Fruit fly (Drosophila melanogaster): ENCODE data around the gene Fad2.

Gene Fad2

dm6 chr3L:11064689-11065088, 41.4 kb downstream of the Fad2 start, which contains the start of the genes CG32075, CG45101 and SuUR (continued):
- TF ChIP-seq CG6813 (GFP tag; optimal IDR thresholded peaks at IDR 0.05) (no peak), CG8281 (tag; optimal IDR thresholded peaks at IDR 0.05) (peak; percentile 38), CG4424 (GFP tag; optimal IDR thresholded peaks at IDR 0.05) (peak; percentile 92), CG4707 (GFP tag; optimal IDR thresholded peaks at IDR 0.05) (no peak), CG12391 (tag; optimal IDR thresholded peaks at IDR 0.05) (peak; percentile 93), CG6791 (GFP tag; IDR thresholded peaks at IDR 0.05; ENCODE audit: partially characterized antibody) (no peak), Scr (GFP tag; IDR thresholded peaks at IDR 0.05; ENCODE audit: partially characterized antibody) (no peak), pita (GFP tag; optimal IDR thresholded peaks at IDR 0.05) (no peak), dmrt11E (tag; optimal IDR thresholded peaks at IDR 0.05) (peak; percentile 84), BEAF-32 (GFP tag; optimal IDR thresholded peaks at IDR 0.05) (peak; percentile 39), CG16815 (GFP tag; optimal IDR thresholded peaks at IDR 0.05) (peak; percentile 80), CG9215 (GFP tag; IDR thresholded peaks at IDR 0.05) (peak; percentile 82), CG16863 (GFP tag; optimal IDR thresholded peaks at IDR 0.05) (peak; percentile 84), BtbVII (GFP tag; optimal IDR thresholded peaks at IDR 0.05) (peak; percentile 13), CG9817 (tag; optimal IDR thresholded peaks at IDR 0.05) (peak; percentile 88), CG7556 (GFP tag; optimal IDR thresholded peaks at IDR 0.05) (peak; percentile 78), CG8290 (GFP tag; optimal IDR thresholded peaks at IDR 0.05) (peak; percentile 79), CG8290 (tag; optimal IDR thresholded peaks at IDR 0.05) (peak; percentile 6 to 43), Tbp (GFP tag; optimal IDR thresholded peaks at IDR 0.05) (no peak), Sin3A (optimal IDR thresholded peaks at IDR 0.05) (peak; percentile 75), CG17361 (GFP tag; IDR thresholded peaks at IDR 0.05) (peak; percentile 87), p53 (GFP tag; optimal IDR thresholded peaks at IDR 0.05) (peak; percentile 71), pnt (GFP tag; optimal IDR thresholded peaks at IDR 0.05) (peak; percentile 82), rib (GFP tag; IDR thresholded peaks at IDR 0.05) (peak; percentile 74), CG18262 (tag; optimal IDR thresholded peaks at IDR 0.05) (peak; percentile 81), Jarid2 (GFP tag; optimal IDR thresholded peaks at IDR 0.05) (peak; percentile 12), CG12071 (GFP tag; optimal IDR thresholded peaks at IDR 0.05) (peak; percentile 15), nerfin-2 (GFP tag; IDR thresholded peaks at IDR 0.05; ENCODE audit: partially characterized antibody) (no peak), caup (GFP tag; optimal IDR thresholded peaks at IDR 0.05; ENCODE audit: severe bottlenecking) (peak; percentile 86), Eip74EF (GFP tag; optimal IDR thresholded peaks at IDR 0.05) (peak in 1 of 2 experiments; percentile 35), CG32772 (GFP tag; IDR thresholded peaks at IDR 0.05) (peak; percentile 88), CG10267 (tag; optimal IDR thresholded peaks at IDR 0.05) (peak; percentile 96), twi (tag; optimal IDR thresholded peaks at IDR 0.05) (peak; percentile 72), cato (GFP tag; optimal IDR thresholded peaks at IDR 0.05; ENCODE audit: borderline replicate concordance) (peak; percentile 85), her (GFP tag; optimal IDR thresholded peaks at IDR 0.05) (peak; percentile 68), CG2875 (GFP tag; optimal IDR thresholded peaks at IDR 0.05) (peak; percentile 39), exex (tag; optimal IDR thresholded peaks at IDR 0.05) (peak; percentile 51), CG17829 (tag; optimal IDR thresholded peaks at IDR 0.05) (peak; percentile 88), Abd-B (GFP tag; optimal IDR thresholded peaks at IDR 0.05) (peak; percentile 89), wor (GFP tag; IDR thresholded peaks at IDR 0.05) (peak; percentile 74), CG4617 (GFP tag; optimal IDR thresholded peaks at IDR 0.05; ENCODE audit: borderline replicate concordance) (peak; percentile 96), CG2120 (GFP tag; optimal IDR thresholded peaks at IDR 0.05) (peak; percentile 96), CG6254 (GFP tag; optimal IDR thresholded peaks at IDR 0.05) (peak; percentile 54), CG33557 (GFP tag; optimal IDR thresholded peaks at IDR 0.05) (peak; percentile 71), unpg (GFP tag; optimal IDR thresholded peaks at IDR 0.05) (peak; percentile 82), seq (GFP tag; IDR thresholded peaks at IDR 0.05) (peak; percentile 79), CG8359 (GFP tag; optimal IDR thresholded peaks at IDR 0.05; ENCODE audit: borderline replicate concordance) (no peak), Meics (GFP tag; optimal IDR thresholded peaks at IDR 0.05) (peak; percentile 86), crp (GFP tag; optimal IDR thresholded peaks at IDR 0.05) (peak; percentile 97 to 99)
